Worm (Caenorhabditis elegans) whole organism, L4/young adult: ENCODE results near the gene hda-6.

ENCODE experiments used
- W03F9.2 ChIP-seq: fragments of 150-350 bp; optimal IDR thresholded peaks from 2 replicates; lab custom pipeline; 2014; ENCODE audit warnings: missing biosample characterization, missing genetic modification characterization
- dao-5 ChIP-seq: sonication (generic microtip); optimal IDR thresholded peaks from 2 replicates; lab custom pipeline; 2016; ENCODE audit warnings: missing genotype, missing genetic modification characterization, moderate library complexity, missing compliant biosample characterization
- him-1 ChIP-seq: sonication (generic microtip); optimal IDR thresholded peaks from 2 replicates; lab custom pipeline; 2016; ENCODE audit warnings: missing genotype, missing genetic modification reagents, missing genetic modification characterization, missing compliant biosample characterization

DNA sequence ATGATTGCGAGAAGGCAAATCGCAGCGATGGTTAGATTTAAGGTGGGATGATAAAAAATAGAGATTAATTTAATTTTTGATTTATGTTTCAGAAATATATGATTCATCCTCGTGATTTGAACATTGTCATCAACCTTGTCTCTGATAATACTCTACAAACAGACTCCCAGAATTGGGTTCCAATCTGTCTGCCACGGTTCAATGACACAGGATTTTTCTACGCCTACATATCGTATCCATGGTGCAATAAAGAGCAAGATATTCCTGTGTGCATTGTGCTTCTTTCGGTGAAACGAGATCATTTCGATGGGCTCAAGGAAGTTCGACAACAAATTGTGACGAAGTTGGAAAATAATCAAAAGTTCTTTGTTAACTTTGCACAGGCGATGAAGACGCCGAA is 3.8 kb upstream of the hda-6 start:
- TF ChIP-seq dao-5 (tag; lab: Kevin White, UChicago) (no peak), him-1 (tag; lab: Kevin White, UChicago) (no peak), W03F9.2 (tag; lab: Kevin White, UChicago) (no peak)
